Worm (Caenorhabditis elegans): ENCODE measurements around the gene aakb-1.

The aakb-1 gene

ce11 chrX:13744543-13745113 is 10.9 kb upstream of the aakb-1 start (continued):
- TF ChIP-seq ama-1 (optimal IDR thresholded peaks at IDR 0.05) = no peak
- no peak for TF ChIP-seq daf-16 (GFP tag; optimal IDR thresholded peaks at IDR 0.05)
- TF ChIP-seq daf-16 (tag; optimal IDR thresholded peaks at IDR 0.05) = no peak
- no peak for TF ChIP-seq fkh-10 (GFP tag; optimal IDR thresholded peaks at IDR 0.05)
- TF ChIP-seq dpl-1 (GFP tag; optimal IDR thresholded peaks at IDR 0.05) = no peak
- TF ChIP-seq nhr-48 (tag; optimal IDR thresholded peaks at IDR 0.05) = peak; percentile 70
- TF ChIP-seq hmg-1.1 (GFP tag; IDR thresholded peaks at IDR 0.05) = no peak
- TF ChIP-seq daf-12 (tag; optimal IDR thresholded peaks at IDR 0.05) = no peak
- no peak for TF ChIP-seq nhr-237 (tag; optimal IDR thresholded peaks at IDR 0.05)

ce11 chrX:13745558-13745957 is 10.0 kb upstream of the aakb-1 start:
- TF ChIP-seq mes-2 (tag; optimal IDR thresholded peaks at IDR 0.05; ENCODE audit: poor library complexity, severe bottlenecking) = peak; percentile 3
- TF ChIP-seq lin-1 (GFP tag; IDR thresholded peaks at IDR 0.05) = no peak
- TF ChIP-seq daf-19 (GFP tag; conservative IDR thresholded peaks at IDR 0.05) = no peak
- no peak for TF ChIP-seq T20F7.1 (GFP tag; optimal IDR thresholded peaks at IDR 0.05)
- TF ChIP-seq nhr-28 (tag; optimal IDR thresholded peaks at IDR 0.05) = no peak
- TF ChIP-seq tra-1 (GFP tag; IDR thresholded peaks at IDR 0.05) = no peak
- no peak for TF ChIP-seq ces-1 (GFP tag; optimal IDR thresholded peaks at IDR 0.05)
- peak; percentile 61; the same call in 1 of the 2 replicates for TF ChIP-seq php-3 (GFP tag; IDR thresholded peaks at IDR 0.05)
- TF ChIP-seq hif-1 (tag; optimal IDR thresholded peaks at IDR 0.05) = no peak
- peak; percentile 77 for TF ChIP-seq aha-1 (tag)
- TF ChIP-seq Y75B8A.6 (GFP tag; IDR thresholded peaks at IDR 0.05) = no peak
- no peak for TF ChIP-seq sdz-12 (GFP tag; optimal IDR thresholded peaks at IDR 0.05)
- no peak for TF ChIP-seq nhr-6 (tag; optimal IDR thresholded peaks at IDR 0.05)
- no peak for TF ChIP-seq egl-27 (tag; optimal IDR thresholded peaks at IDR 0.05)
- no peak for TF ChIP-seq cey-2 (tag; optimal IDR thresholded peaks at IDR 0.05; ENCODE audit: borderline replicate concordance, insufficient read depth)
- TF ChIP-seq unc-130 (GFP tag; optimal IDR thresholded peaks at IDR 0.05) = no peak
- TF ChIP-seq hlh-11 (tag; optimal IDR thresholded peaks at IDR 0.05) = no peak
- no peak for TF ChIP-seq nhr-102 (tag; optimal IDR thresholded peaks at IDR 0.05)
- no peak for TF ChIP-seq daf-16 (GFP tag; optimal IDR thresholded peaks at IDR 0.05)
- peak; percentile 19 for TF ChIP-seq daf-16 (tag; optimal IDR thresholded peaks at IDR 0.05)
- no peak for TF ChIP-seq saeg-2 (GFP tag; IDR thresholded peaks at IDR 0.05)
- TF ChIP-seq lin-39 (tag; optimal IDR thresholded peaks at IDR 0.05) = no peak
- no peak for TF ChIP-seq ztf-11 (tag; optimal IDR thresholded peaks at IDR 0.05)
- TF ChIP-seq ZK337.2 (GFP tag; IDR thresholded peaks at IDR 0.05) = no peak
- TF ChIP-seq spr-1 (tag; optimal IDR thresholded peaks at IDR 0.05) = no peak

- peak; percentile 15 for TF ChIP-seq nhr-28 (tag; optimal IDR thresholded peaks at IDR 0.05)
- peak; percentile 79 for TF ChIP-seq dmd-6 (GFP tag; IDR thresholded peaks at IDR 0.05)
- no peak for TF ChIP-seq daf-16 (GFP tag; optimal IDR thresholded peaks at IDR 0.05)
- peak; percentile 70 for TF ChIP-seq daf-16 (tag; optimal IDR thresholded peaks at IDR 0.05)
- TF ChIP-seq hlh-30 (tag; optimal IDR thresholded peaks at IDR 0.05; ENCODE audit: insufficient read depth) = peak; percentile 42
- TF ChIP-seq hlh-11 (tag; optimal IDR thresholded peaks at IDR 0.05) = peak; percentile 70
- no peak for TF ChIP-seq daf-19 (GFP tag; conservative IDR thresholded peaks at IDR 0.05)
- TF ChIP-seq pqm-1 (tag; optimal IDR thresholded peaks at IDR 0.05) = peak; percentile 20
- peak; percentile 8 for TF ChIP-seq dve-1 (tag; optimal IDR thresholded peaks at IDR 0.05; ENCODE audit: insufficient read depth)
- TF ChIP-seq ceh-44 (GFP tag; IDR thresholded peaks at IDR 0.05) = no peak
- no peak for TF ChIP-seq mxl-2 (GFP tag; conservative IDR thresholded peaks at IDR 0.05)
Measured at ce11 chrX:13746231-13746630, 9.3 kb upstream of the aakb-1 start.
